Worm (Caenorhabditis elegans) whole organism, L3 larva: ENCODE measurements around the gene dyf-17.

ENCODE experiments used
- ceh-82 ChIP-seq: fragments of 150-350 bp; optimal IDR thresholded peaks from 2 replicates; lab custom pipeline; 2014; ENCODE audit warnings: missing biosample characterization, missing genetic modification characterization
- egl-27 ChIP-seq: sonication (generic microtip); optimal IDR thresholded peaks from 4 replicates; lab custom pipeline; 2017; ENCODE audit warnings: missing biosample characterization, missing genetic modification reagents, missing genetic modification characterization
- elt-3 ChIP-seq, 3 experiments: fragments of 150-350 bp in 1 of 3; sonication (generic microtip) in 2 of 3; optimal IDR thresholded peaks; 2 replicates in 2 of 3; 4 replicates in 1 of 3; lab custom pipeline; 2014 to 2017; ENCODE audit warnings: missing biosample characterization in 3 of 3, missing genetic modification characterization in 3 of 3
- nfya-1 ChIP-seq: sonication (generic microtip); optimal IDR thresholded peaks from 2 replicates; lab custom pipeline; 2017; ENCODE audit warnings: missing genetic modification characterization, mild to moderate bottlenecking, missing compliant biosample characterization, antibody characterized with exemption, moderate library complexity; ENCODE audit not compliant: insufficient read depth
- pqm-1 ChIP-seq: fragments of 150-350 bp; optimal IDR thresholded peaks from 2 replicates; lab custom pipeline; 2017; ENCODE audit warnings: missing biosample characterization, missing genetic modification characterization, inconsistent platforms
- sea-2 ChIP-seq: fragments of 150-350 bp; sonication (generic microtip); optimal IDR thresholded peaks from 4 replicates; lab custom pipeline; 2014; ENCODE audit warnings: missing biosample characterization, missing genetic modification reagents, missing genetic modification characterization
- snpc-4 ChIP-seq: fragments of 150-350 bp; optimal IDR thresholded peaks from 2 replicates; lab custom pipeline; 2014; ENCODE audit warnings: missing biosample characterization, missing genetic modification characterization
- unc-62 ChIP-seq: fragments of 150-350 bp; sonication (generic microtip); optimal IDR thresholded peaks from 4 replicates; lab custom pipeline; 2014; ENCODE audit warnings: missing biosample characterization, missing genetic modification reagents, missing genetic modification characterization
- ztf-4 ChIP-seq: fragments of 150-350 bp; optimal IDR thresholded peaks from 2 replicates; lab custom pipeline; 2014; ENCODE audit warnings: missing biosample characterization, missing genetic modification characterization

ce11 chrV:19099504-19099903, 27.8 kb upstream of the dyf-17 start:
- TF ChIP-seq nfya-1 (tag; lab: Kevin White, UChicago) (no peak), elt-3 (tag; optimal IDR thresholded peaks at IDR 0.05; lab: Kevin White, UChicago) (no peak), pqm-1 (tag; lab: Kevin White, UChicago) (no peak), unc-62 (GFP tag; lab: Kevin White, UChicago) (no peak), egl-27 (tag; lab: Kevin White, UChicago) (no peak), snpc-4 (tag; lab: Kevin White, UChicago) (no peak), ztf-4 (no peak), sea-2 (GFP tag; lab: Kevin White, UChicago) (no peak), ceh-82 (no peak)
